Fruit fly (Drosophila melanogaster) whole organism, embryonic: ENCODE results near the gene pros.

ENCODE experiments used
- CG12219 ChIP-seq: fragments of 200-800 bp; sonication (Bioruptor generic); optimal IDR thresholded peaks from 3 replicates; lab custom pipeline; 2018; ENCODE audit warnings: missing biosample characterization, mild to moderate bottlenecking, missing genetic modification characterization
- CG12299 ChIP-seq: fragments of 200-800 bp; sonication (Bioruptor generic); optimal IDR thresholded peaks from 2 replicates; lab custom pipeline; 2018; ENCODE audit warnings: missing biosample characterization, mild to moderate bottlenecking, missing genetic modification characterization
- CG13624 ChIP-seq: fragments of 200-800 bp; sonication (Bioruptor generic); optimal IDR thresholded peaks from 2 replicates; lab custom pipeline; 2016; ENCODE audit warnings: missing biosample characterization, missing genetic modification characterization
- CG14965 ChIP-seq: fragments of 200-800 bp; sonication (Bioruptor generic); optimal IDR thresholded peaks from 2 replicates; lab custom pipeline; 2016; ENCODE audit warnings: missing biosample characterization, missing genetic modification characterization, borderline replicate concordance
- CG15696 ChIP-seq: fragments of 200-800 bp; sonication (Bioruptor generic); optimal IDR thresholded peaks from 2 replicates; lab custom pipeline; 2019; ENCODE audit warnings: missing biosample characterization, mild to moderate bottlenecking, missing genetic modification characterization, moderate library complexity
- CG16863 ChIP-seq: fragments of 200-800 bp; sonication (Bioruptor generic); optimal IDR thresholded peaks from 3 replicates; lab custom pipeline; 2016; ENCODE audit warnings: missing biosample characterization, missing genetic modification characterization
- CG17612 ChIP-seq: fragments of 200-800 bp; sonication (Bioruptor generic); IDR thresholded peaks from 2 replicates; pipeline ENCODE4 v1.3.6; 2022; ENCODE audit warnings: missing biosample characterization, missing genetic modification characterization
- CG17802 ChIP-seq: fragments of 200-800 bp; sonication (Bioruptor generic); optimal IDR thresholded peaks from 2 replicates; lab custom pipeline; 2018; ENCODE audit warnings: missing biosample characterization, mild to moderate bottlenecking, missing genetic modification characterization, moderate library complexity
- CG18262 ChIP-seq: fragments of 200-800 bp; optimal IDR thresholded peaks from 3 replicates; lab custom pipeline; 2019; ENCODE audit warnings: missing biosample characterization, mild to moderate bottlenecking, missing genetic modification characterization, moderate library complexity
- CG1832 ChIP-seq: fragments of 200-800 bp; sonication (Bioruptor generic); optimal IDR thresholded peaks from 2 replicates; lab custom pipeline; 2017; ENCODE audit warnings: missing biosample characterization, mild to moderate bottlenecking, missing genetic modification characterization, inconsistent platforms
- CG31441 ChIP-seq: fragments of 200-800 bp; sonication (Bioruptor generic); IDR thresholded peaks from 2 replicates; pipeline ENCODE4 v1.3.6; 2022; ENCODE audit warnings: missing biosample characterization, missing genetic modification characterization
- CG3281 ChIP-seq: fragments of 200-800 bp; sonication (Bioruptor generic); optimal IDR thresholded peaks from 3 replicates; lab custom pipeline; 2017; ENCODE audit warnings: missing biosample characterization, mild to moderate bottlenecking, missing genetic modification characterization
- CG42726 ChIP-seq: fragments of 200-800 bp; sonication (Bioruptor generic); IDR thresholded peaks from 2 replicates; pipeline ENCODE4 v1.3.6; 2022; ENCODE audit warnings: missing biosample characterization, missing genetic modification characterization; ENCODE audit not compliant: partially characterized antibody
- CG6791 ChIP-seq: fragments of 200-800 bp; sonication (Bioruptor generic); IDR thresholded peaks from 3 replicates; pipeline ENCODE4 v1.3.6; 2022; ENCODE audit warnings: missing biosample characterization, missing genetic modification characterization; ENCODE audit not compliant: partially characterized antibody
- CG6813 ChIP-seq: fragments of 200-800 bp; sonication (Bioruptor generic); optimal IDR thresholded peaks from 2 replicates; lab custom pipeline; 2017; ENCODE audit warnings: missing biosample characterization, missing genetic modification characterization, mild to moderate bottlenecking, moderate library complexity, missing genetic modification reagents
- CG6854 ChIP-seq: fragments of 200-800 bp; sonication (Bioruptor generic); optimal IDR thresholded peaks from 3 replicates; lab custom pipeline; 2017; ENCODE audit warnings: missing biosample characterization, mild to moderate bottlenecking, missing genetic modification characterization
- CrebB ChIP-seq: fragments of 200-800 bp; sonication (Bioruptor generic); optimal IDR thresholded peaks from 3 replicates; lab custom pipeline; 2018; ENCODE audit warnings: missing biosample characterization, mild to moderate bottlenecking, missing genetic modification characterization
- Dip2 ChIP-seq: fragments of 200-800 bp; sonication (Bioruptor generic); IDR thresholded peaks from 2 replicates; pipeline ENCODE4 v1.3.6; 2022; ENCODE audit warnings: missing biosample characterization, missing genetic modification characterization
- Doc3 ChIP-seq: fragments of 200-800 bp; sonication (Bioruptor generic); IDR thresholded peaks from 3 replicates; pipeline ENCODE4 v1.3.6; 2022; ENCODE audit warnings: missing biosample characterization, missing genetic modification characterization; ENCODE audit not compliant: partially characterized antibody
- E2f2 ChIP-seq: fragments of 200-800 bp; sonication (Bioruptor generic); IDR thresholded peaks from 2 replicates; pipeline ENCODE4 v1.3.6; 2022; ENCODE audit warnings: missing biosample characterization, missing genetic modification characterization
- Gug ChIP-seq: fragments of 200-800 bp; sonication (Bioruptor generic); IDR thresholded peaks from 4 replicates; pipeline ENCODE4 v1.3.6; 2022; ENCODE audit warnings: missing biosample characterization, missing genetic modification characterization
- HHEX ChIP-seq: fragments of 200-800 bp; sonication (Bioruptor generic); optimal IDR thresholded peaks from 3 replicates; lab custom pipeline; 2017; ENCODE audit warnings: missing biosample characterization, mild to moderate bottlenecking, missing genetic modification characterization, missing genetic modification reagents
- HmgD ChIP-seq: fragments of 200-800 bp; sonication (Bioruptor generic); optimal IDR thresholded peaks from 3 replicates; lab custom pipeline; 2016; ENCODE audit warnings: missing biosample characterization, missing genetic modification characterization
- Hmr ChIP-seq: fragments of 200-800 bp; sonication (Bioruptor generic); optimal IDR thresholded peaks from 3 replicates; lab custom pipeline; 2017; ENCODE audit warnings: mild to moderate bottlenecking, missing biosample characterization, missing genetic modification reagents, missing genetic modification characterization
- Lim3 ChIP-seq: fragments of 200-800 bp; sonication (Bioruptor generic); IDR thresholded peaks from 2 replicates; pipeline ENCODE4 v1.3.6; 2022; ENCODE audit warnings: missing biosample characterization, missing genetic modification characterization
- Max ChIP-seq: fragments of 200-800 bp; sonication (Bioruptor generic); optimal IDR thresholded peaks from 2 replicates; lab custom pipeline; 2016; ENCODE audit warnings: missing biosample characterization, mild to moderate bottlenecking, missing genetic modification characterization
- Ravus ChIP-seq: fragments of 200-800 bp; sonication (Bioruptor generic); IDR thresholded peaks from 2 replicates; pipeline ENCODE4 v1.3.6; 2022; ENCODE audit warnings: missing biosample characterization, missing genetic modification characterization
- Six4 ChIP-seq: fragments of 200-800 bp; sonication (Bioruptor generic); optimal IDR thresholded peaks from 2 replicates; lab custom pipeline; 2016; ENCODE audit warnings: missing biosample characterization, missing genetic modification characterization
- abd-A ChIP-seq: fragments of 200-800 bp; sonication (Bioruptor generic); optimal IDR thresholded peaks from 3 replicates; lab custom pipeline; 2019; ENCODE audit warnings: missing biosample characterization, mild to moderate bottlenecking, missing genetic modification characterization, moderate library complexity
- ap ChIP-seq: fragments of 200-800 bp; sonication (Bioruptor generic); IDR thresholded peaks from 2 replicates; pipeline ENCODE4 v1.3.6; 2022; ENCODE audit warnings: missing biosample characterization, missing genetic modification characterization
- bigmax ChIP-seq: fragments of 200-800 bp; sonication (Bioruptor generic); optimal IDR thresholded peaks from 2 replicates; lab custom pipeline; 2018; ENCODE audit warnings: missing biosample characterization, mild to moderate bottlenecking, missing genetic modification characterization
- cg ChIP-seq: fragments of 200-800 bp; sonication (Bioruptor generic); optimal IDR thresholded peaks from 3 replicates; lab custom pipeline; 2019; ENCODE audit warnings: missing biosample characterization, mild to moderate bottlenecking, missing genetic modification characterization, moderate library complexity
- crol ChIP-seq: fragments of 200-800 bp; sonication (Bioruptor generic); IDR thresholded peaks from 2 replicates; pipeline ENCODE4 v1.3.6; 2022; ENCODE audit warnings: missing biosample characterization, missing genetic modification characterization
- dm ChIP-seq: fragments of 200-800 bp; sonication (Bioruptor generic); optimal IDR thresholded peaks from 3 replicates; lab custom pipeline; 2016; ENCODE audit warnings: missing biosample characterization, missing genetic modification characterization
- ems ChIP-seq: fragments of 200-800 bp; sonication (Bioruptor generic); optimal IDR thresholded peaks from 3 replicates; lab custom pipeline; 2016; ENCODE audit warnings: missing biosample characterization, missing genetic modification characterization
- gce ChIP-seq: fragments of 200-800 bp; sonication (Bioruptor generic); IDR thresholded peaks from 3 replicates; pipeline ENCODE4 v1.3.6; 2022; ENCODE audit warnings: missing biosample characterization, missing genetic modification characterization
- gcm ChIP-seq: fragments of 200-800 bp; sonication (Bioruptor generic); optimal IDR thresholded peaks from 2 replicates; lab custom pipeline; 2019; ENCODE audit warnings: missing biosample characterization, mild to moderate bottlenecking, missing genetic modification characterization, moderate library complexity
- h ChIP-seq: fragments of >200 bp; optimal IDR thresholded peaks from 2 replicates; lab custom pipeline; 2017
- ranshi ChIP-seq: fragments of 200-800 bp; sonication (Bioruptor generic); IDR thresholded peaks from 2 replicates; pipeline ENCODE4 v1.3.6; 2022; ENCODE audit warnings: missing biosample characterization, missing genetic modification characterization
- rib ChIP-seq: fragments of 200-800 bp; sonication (Bioruptor generic); IDR thresholded peaks from 2 replicates; pipeline ENCODE4 v1.3.6; 2022; ENCODE audit warnings: missing biosample characterization, missing genetic modification characterization
- salm ChIP-seq: fragments of 200-800 bp; sonication (Bioruptor generic); optimal IDR thresholded peaks from 2 replicates; lab custom pipeline; 2018; ENCODE audit warnings: missing biosample characterization, mild to moderate bottlenecking, missing genetic modification characterization
- sens ChIP-seq: fragments of 200-800 bp; sonication (Bioruptor generic); peaks from one replicate; lab custom pipeline; 2016; ENCODE audit warnings: missing biosample characterization, missing genetic modification characterization
- sima ChIP-seq: fragments of 200-800 bp; sonication (Bioruptor generic); optimal IDR thresholded peaks from 2 replicates; lab custom pipeline; 2016; ENCODE audit warnings: missing biosample characterization, missing genetic modification characterization
- sna ChIP-seq: fragments of 200-800 bp; sonication (Bioruptor generic); IDR thresholded peaks from 2 replicates; pipeline ENCODE4 v1.3.6; 2022; ENCODE audit warnings: missing biosample characterization, missing genetic modification characterization; ENCODE audit not compliant: partially characterized antibody
- tll ChIP-seq, 2 experiments: fragments of 200-800 bp in 1 of 2; fragments of >200 bp in 1 of 2; sonication (Bioruptor generic) in 1 of 2; optimal IDR thresholded peaks; 2 replicates each; lab custom pipeline; 2017 to 2019; ENCODE audit warnings: missing biosample characterization in 2 of 2, missing genetic modification characterization in 2 of 2, mild to moderate bottlenecking in 1 of 2, moderate library complexity in 1 of 2
- trem ChIP-seq: fragments of 200-800 bp; optimal IDR thresholded peaks from 3 replicates; lab custom pipeline; 2019; ENCODE audit warnings: missing biosample characterization, mild to moderate bottlenecking, missing genetic modification characterization, moderate library complexity
- usp ChIP-seq: fragments of >200 bp; optimal IDR thresholded peaks from 2 replicates; lab custom pipeline; 2017; ENCODE audit warnings: missing biosample characterization, missing genetic modification characterization
- zen ChIP-seq: fragments of 200-800 bp; sonication (Bioruptor generic); optimal IDR thresholded peaks from 3 replicates; lab custom pipeline; 2018; ENCODE audit warnings: missing biosample characterization, mild to moderate bottlenecking, missing genetic modification characterization, moderate library complexity

pros gene

dm6 chr3R:11372053-11373016, 44.1 kb downstream of the pros start (continued):
- TF ChIP-seq crol (GFP tag; lab: Robert Waterston, UW) (peak; percentile 26; the same call in 1 of the 2 replicates), sima (GFP tag; lab: Kevin White, UChicago) (no peak), CG14965 (GFP tag; lab: Kevin White, UChicago) (no peak), CG31441 (peak; percentile 47; the same call in 1 of the 2 replicates), Lim3 (GFP tag; lab: Robert Waterston, UW) (no peak), gce (GFP tag; lab: Robert Waterston, UW) (0 out of 3 replicates have a peak, but pooled peaks have one; percentile 18), ems (GFP tag; lab: Kevin White, UChicago) (peak; percentile 16), HmgD (GFP tag; lab: Kevin White, UChicago) (no peak), CG6813 (GFP tag; lab: Kevin White, UChicago) (no peak), usp (GFP tag; lab: Kevin White, UChicago) (no peak), Hmr (GFP tag; lab: Kevin White, UChicago) (peak; percentile 21), gcm (GFP tag; lab: Kevin White, UChicago) (peak; percentile 68), rib (GFP tag; lab: Robert Waterston, UW) (no peak), Doc3 (GFP tag; lab: Robert Waterston, UW) (no peak), CG3281 (no peak), trem (tag; lab: Kevin White, UChicago) (peak; percentile 24), CG18262 (tag; lab: Kevin White, UChicago) (no peak), Gug (peak; percentile 24; the same call in 1 of the 4 replicates), sna (GFP tag; lab: Robert Waterston, UW) (peak; percentile 34; the same call in 1 of the 2 replicates), CG17802 (tag; lab: Kevin White, UChicago) (no peak), CG13624 (no peak), CG6791 (GFP tag; lab: Robert Waterston, UW) (peak; percentile 59; the same call in 1 of the 3 replicates), Dip2 (GFP tag; lab: Robert Waterston, UW) (no peak), dm (GFP tag; lab: Kevin White, UChicago) (peak; percentile 35), ap (GFP tag; lab: Robert Waterston, UW) (no peak), sens (GFP tag; lab: Kevin White, UChicago) (peak; percentile 70), tll (GFP tag; optimal IDR thresholded peaks at IDR 0.05; lab: Kevin White, UChicago) (peak in 1 of 2 experiments; percentile 96), CG6854 (GFP tag; lab: Kevin White, UChicago) (no peak), CG16863 (GFP tag; lab: Kevin White, UChicago) (peak; percentile 13), Max (no peak), E2f2 (GFP tag; lab: Robert Waterston, UW) (peak; percentile 16; the same call in 1 of the 2 replicates), zen (peak; percentile 32), CG12219 (no peak), bigmax (no peak), Ravus (GFP tag; lab: Robert Waterston, UW) (no peak), HHEX (GFP tag; lab: Kevin White, UChicago) (peak; percentile 29), CG15696 (no peak), abd-A (tag; lab: Kevin White, UChicago) (peak; percentile 23), cg (GFP tag; lab: Kevin White, UChicago) (peak; percentile 97), ranshi (GFP tag; lab: Robert Waterston, UW) (no peak), salm (no peak), CG42726 (GFP tag; lab: Robert Waterston, UW) (peak; percentile 77), CrebB (peak; percentile 29), h (lab: Kevin White, UChicago) (no peak), CG1832 (GFP tag; lab: Kevin White, UChicago) (no peak), CG17612 (GFP tag; lab: Robert Waterston, UW) (no peak), Six4 (no peak), CG12299 (no peak)
